Worm (Caenorhabditis elegans) whole organism, early embryonic: ENCODE data around the gene C47E8.11.

ENCODE experiments used
- B0310.2 ChIP-seq: sonication (generic microtip); optimal IDR thresholded peaks from 2 replicates; lab custom pipeline; 2016; ENCODE audit warnings: mild to moderate bottlenecking, missing genetic modification characterization, missing compliant biosample characterization
- F13C5.2 ChIP-seq: sonication (generic microtip); optimal IDR thresholded peaks from 2 replicates; lab custom pipeline; 2017; ENCODE audit warnings: mild to moderate bottlenecking, missing genetic modification characterization, inconsistent platforms, missing compliant biosample characterization
- aly-1 ChIP-seq: sonication (generic microtip); optimal IDR thresholded peaks from 2 replicates; lab custom pipeline; 2016; ENCODE audit warnings: missing genetic modification characterization, missing compliant biosample characterization
- ama-1 ChIP-seq: fragments of 150-350 bp; optimal IDR thresholded peaks from 2 replicates; lab custom pipeline; 2014
- ceh-13 ChIP-seq: fragments of 200-800 bp; sonication (Bioruptor generic); optimal IDR thresholded peaks from 2 replicates; lab custom pipeline; 2018; ENCODE audit warnings: mild to moderate bottlenecking, missing genetic modification characterization, missing compliant biosample characterization
- ceh-36 ChIP-seq: sonication (generic microtip); optimal IDR thresholded peaks from 2 replicates; lab custom pipeline; 2016; ENCODE audit warnings: missing genetic modification characterization, inconsistent platforms, missing compliant biosample characterization
- ets-7 ChIP-seq: sonication (generic microtip); optimal IDR thresholded peaks from 2 replicates; lab custom pipeline; 2016; ENCODE audit warnings: missing genotype, missing genetic modification characterization, missing compliant biosample characterization
- flt-1 ChIP-seq: fragments of 200-800 bp; sonication (Bioruptor generic); IDR thresholded peaks from 2 replicates; pipeline ENCODE4 v1.3.6; 2022; ENCODE audit warnings: missing genetic modification characterization, missing compliant biosample characterization
- hmbx-1 ChIP-seq: sonication (generic microtip); optimal IDR thresholded peaks from 2 replicates; lab custom pipeline; 2016; ENCODE audit warnings: mild to moderate bottlenecking, missing genetic modification characterization, missing compliant biosample characterization
- hmg-4 ChIP-seq: fragments of 200-800 bp; sonication (Bioruptor generic); optimal IDR thresholded peaks from 2 replicates; lab custom pipeline; 2018; ENCODE audit warnings: mild to moderate bottlenecking, missing genetic modification characterization, missing compliant biosample characterization
- hnd-1 ChIP-seq: sonication (generic microtip); optimal IDR thresholded peaks from 2 replicates; lab custom pipeline; 2016; ENCODE audit warnings: missing genetic modification characterization, missing compliant biosample characterization
- pes-1 ChIP-seq: fragments of 200-800 bp; sonication (Bioruptor generic); IDR thresholded peaks from 2 replicates; pipeline ENCODE4 v1.3.6; 2022; ENCODE audit warnings: missing genetic modification reagents, missing genetic modification characterization, missing compliant biosample characterization
- scrt-1 ChIP-seq: fragments of 200-800 bp; sonication (Bioruptor generic); IDR thresholded peaks from 2 replicates; pipeline ENCODE4 v1.3.6; 2022; ENCODE audit warnings: missing genetic modification characterization, missing compliant biosample characterization
- sea-1 ChIP-seq: fragments of 200-800 bp; sonication (Bioruptor generic); conservative IDR thresholded peaks from 2 replicates; pipeline ENCODE4 v1.3.6; 2022; ENCODE audit warnings: missing genetic modification characterization, missing compliant biosample characterization
- tbx-11 ChIP-seq: fragments of 200-800 bp; sonication (Bioruptor generic); IDR thresholded peaks from 2 replicates; pipeline ENCODE4 v1.3.6; 2022; ENCODE audit warnings: missing genetic modification characterization, missing compliant biosample characterization
- tbx-37 ChIP-seq: fragments of 200-800 bp; sonication (Bioruptor generic); conservative IDR thresholded peaks from 2 replicates; pipeline ENCODE4 v1.3.6; 2022; ENCODE audit warnings: missing genetic modification reagents, missing genetic modification characterization, missing compliant biosample characterization
- tra-4 ChIP-seq: sonication (generic microtip); optimal IDR thresholded peaks from 2 replicates; lab custom pipeline; 2017; ENCODE audit warnings: missing genetic modification characterization, missing compliant biosample characterization

Gene C47E8.11

ce11 chrV:14650631-14651030, 37.8 kb upstream of the C47E8.11 start:
- TF ChIP-seq tra-4 (tag; lab: Kevin White, UChicago) (no peak), F13C5.2 (no peak), scrt-1 (GFP tag; lab: Robert Waterston, UW) (no peak), ceh-36 (tag; lab: Kevin White, UChicago) (no peak), tbx-11 (no peak), hmbx-1 (tag; lab: Kevin White, UChicago) (no peak), ama-1 (lab: Kevin White, UChicago) (no peak), tbx-37 (GFP tag; lab: Robert Waterston, UW) (no peak), aly-1 (tag; lab: Kevin White, UChicago) (no peak), sea-1 (no peak), ceh-13 (GFP tag; lab: Kevin White, UChicago) (no peak), hnd-1 (tag; lab: Kevin White, UChicago) (no peak), pes-1 (GFP tag; lab: Robert Waterston, UW) (no peak)

ce11 chrV:14655689-14656088, 32.7 kb upstream of the C47E8.11 start:
- TF ChIP-seq ets-7 (no peak), ceh-36 (tag; lab: Kevin White, UChicago) (no peak)

ce11 chrV:14656970-14657369, 31.4 kb upstream of the C47E8.11 start:
- TF ChIP-seq sea-1 (no peak), ceh-13 (GFP tag; lab: Kevin White, UChicago) (no peak), tbx-11 (no peak)

ce11 chrV:14658131-14658530, 30.3 kb upstream of the C47E8.11 start, which contains the start of gene slc-25A29:
Gene slc-25A29 (minus strand): TSS chrV:14658175.
- TF ChIP-seq aly-1 (tag; lab: Kevin White, UChicago) (no peak), ama-1 (lab: Kevin White, UChicago) (no peak), hmg-4 (GFP tag; lab: Kevin White, UChicago) (no peak), ets-7 (no peak), sea-1 (no peak), hmbx-1 (tag; lab: Kevin White, UChicago) (no peak), flt-1 (no peak), tbx-37 (GFP tag; lab: Robert Waterston, UW) (no peak), ceh-13 (GFP tag; lab: Kevin White, UChicago) (no peak), pes-1 (GFP tag; lab: Robert Waterston, UW) (no peak)

- TF ChIP-seq F13C5.2 = no peak
- no peak for TF ChIP-seq hmg-4 (GFP tag; lab: Kevin White, UChicago)
- no peak for TF ChIP-seq ceh-36 (tag; lab: Kevin White, UChicago)
- no peak for TF ChIP-seq tbx-11
- TF ChIP-seq hmbx-1 (tag; lab: Kevin White, UChicago) = no peak
- TF ChIP-seq ceh-13 (GFP tag; lab: Kevin White, UChicago) = no peak
- no peak for TF ChIP-seq flt-1
- no peak for TF ChIP-seq scrt-1 (GFP tag; lab: Robert Waterston, UW)
- no peak for TF ChIP-seq ets-7
- TF ChIP-seq ama-1 (lab: Kevin White, UChicago) = no peak
- TF ChIP-seq aly-1 (tag; lab: Kevin White, UChicago) = no peak
- TF ChIP-seq hnd-1 (tag; lab: Kevin White, UChicago) = no peak
- TF ChIP-seq tra-4 (tag; lab: Kevin White, UChicago) = no peak
These were observed 28.8 kb upstream of the C47E8.11 start for ce11 chrV:14659595-14659994.

ce11 chrV:14660608-14661355, 27.6 kb upstream of the C47E8.11 start, which contains the start of gene srh-17:
Gene srh-17 (plus strand): TSS chrV:14661305.
- TF ChIP-seq ceh-36 (tag; lab: Kevin White, UChicago) (no peak), tbx-37 (GFP tag; lab: Robert Waterston, UW) (no peak), hmbx-1 (tag; lab: Kevin White, UChicago) (no peak), scrt-1 (GFP tag; lab: Robert Waterston, UW) (no peak), tra-4 (tag; lab: Kevin White, UChicago) (no peak), B0310.2 (no peak), F13C5.2 (no peak), pes-1 (GFP tag; lab: Robert Waterston, UW) (no peak), tbx-11 (no peak), hmg-4 (GFP tag; lab: Kevin White, UChicago) (no peak), sea-1 (no peak), flt-1 (no peak), ama-1 (lab: Kevin White, UChicago) (no peak), hnd-1 (tag; lab: Kevin White, UChicago) (no peak), aly-1 (tag; lab: Kevin White, UChicago) (no peak), ets-7 (no peak), ceh-13 (GFP tag; lab: Kevin White, UChicago) (no peak)

ce11 chrV:14663006-14663405, 25.4 kb upstream of the C47E8.11 start, which contains the start of gene C47E8.9:
Gene C47E8.9 (plus strand): TSS chrV:14663306.
- TF ChIP-seq hmg-4 (GFP tag; lab: Kevin White, UChicago) = no peak
- TF ChIP-seq aly-1 (tag; lab: Kevin White, UChicago) = no peak
- no peak for TF ChIP-seq scrt-1 (GFP tag; lab: Robert Waterston, UW)
- TF ChIP-seq tbx-37 (GFP tag; lab: Robert Waterston, UW) = no peak
- no peak for TF ChIP-seq hmbx-1 (tag; lab: Kevin White, UChicago)
- TF ChIP-seq B0310.2 = no peak
- no peak for TF ChIP-seq tbx-11
- TF ChIP-seq pes-1 (GFP tag; lab: Robert Waterston, UW) = no peak
- no peak for TF ChIP-seq ets-7
- no peak for TF ChIP-seq flt-1
- TF ChIP-seq ama-1 (lab: Kevin White, UChicago) = no peak
- no peak for TF ChIP-seq ceh-13 (GFP tag; lab: Kevin White, UChicago)
- TF ChIP-seq sea-1 = no peak
- TF ChIP-seq tra-4 (tag; lab: Kevin White, UChicago) = no peak
- TF ChIP-seq ceh-36 (tag; lab: Kevin White, UChicago) = no peak
- TF ChIP-seq F13C5.2 = no peak
- TF ChIP-seq hnd-1 (tag; lab: Kevin White, UChicago) = no peak
